Worm (Caenorhabditis elegans) whole organism, L4 larva: Measurements from ENCODE around the gene unc-49.
A peak's percentile ranks its signal among the peaks of the same experiment; 100 is the strongest.

Source experiments
- F26F4.8 ChIP-seq: fragments of 200-800 bp; sonication (Bioruptor generic); conservative IDR thresholded peaks from 2 replicates; pipeline ENCODE4 v1.3.6; 2022; ENCODE audit warnings: missing genetic modification characterization, missing compliant biosample characterization
- T26A8.4 ChIP-seq: fragments of 200-800 bp; sonication (Bioruptor generic); IDR thresholded peaks from 2 replicates; pipeline ENCODE4 v1.3.6; 2022; ENCODE audit warnings: missing genetic modification characterization, missing compliant biosample characterization
- ceh-20 ChIP-seq: fragments of 200-800 bp; sonication (Bioruptor generic); IDR thresholded peaks from 2 replicates; pipeline ENCODE4 v1.3.6; 2022; ENCODE audit warnings: missing genetic modification reagents, missing genetic modification characterization, missing compliant biosample characterization
- ceh-28 ChIP-seq: fragments of 150-350 bp; optimal IDR thresholded peaks from 2 replicates; lab custom pipeline; 2014; ENCODE audit warnings: missing biosample characterization, missing genetic modification reagents, missing genetic modification characterization
- ceh-32 ChIP-seq: sonication (generic microtip); optimal IDR thresholded peaks from 2 replicates; lab custom pipeline; 2016; ENCODE audit warnings: mild to moderate bottlenecking, missing genetic modification characterization, missing compliant biosample characterization; ENCODE audit not compliant: poor library complexity
- cey-2 ChIP-seq: sonication (generic microtip); optimal IDR thresholded peaks from 3 replicates; lab custom pipeline; 2017; ENCODE audit warnings: missing genetic modification characterization, mild to moderate bottlenecking, missing compliant biosample characterization, antibody characterized with exemption, borderline replicate concordance; ENCODE audit not compliant: insufficient read depth
- daf-16 ChIP-seq, 3 experiments: sonication (generic microtip); optimal IDR thresholded peaks; 2 replicates each; lab custom pipeline; 2016 to 2017; ENCODE audit warnings: missing genetic modification characterization in 3 of 3, missing genetic modification reagents in 3 of 3, mild to moderate bottlenecking in 2 of 3, missing compliant biosample characterization in 2 of 3, missing biosample characterization in 1 of 3, moderate library complexity in 1 of 3
- dmd-6 ChIP-seq: fragments of 200-800 bp; sonication (Bioruptor generic); IDR thresholded peaks from 2 replicates; pipeline ENCODE4 v1.3.6; 2022; ENCODE audit warnings: missing genetic modification reagents, missing genetic modification characterization, missing compliant biosample characterization
- dpl-1 ChIP-seq: fragments of 150-350 bp; optimal IDR thresholded peaks from 2 replicates; lab custom pipeline; 2014; ENCODE audit warnings: missing biosample characterization, missing genetic modification reagents, missing genetic modification characterization
- dve-1 ChIP-seq: sonication (generic microtip); optimal IDR thresholded peaks from 2 replicates; lab custom pipeline; 2017; ENCODE audit warnings: antibody characterized with exemption, mild to moderate bottlenecking, missing genetic modification characterization, missing compliant biosample characterization; ENCODE audit not compliant: insufficient read depth
- hif-1 ChIP-seq, 2 experiments: sonication (generic microtip); optimal IDR thresholded peaks; 2 replicates each; lab custom pipeline; 2016 to 2017; ENCODE audit warnings: missing compliant biosample characterization in 2 of 2, missing genetic modification characterization in 2 of 2, missing genetic modification reagents in 2 of 2, missing genotype in 2 of 2, mild to moderate bottlenecking in 1 of 2
- hlh-30 ChIP-seq: sonication (generic microtip); optimal IDR thresholded peaks from 2 replicates; lab custom pipeline; 2017; ENCODE audit warnings: antibody characterized with exemption, mild to moderate bottlenecking, missing genetic modification characterization, missing compliant biosample characterization; ENCODE audit not compliant: insufficient read depth
- hmg-1.1 ChIP-seq: fragments of 200-800 bp; sonication (Bioruptor generic); IDR thresholded peaks from 2 replicates; pipeline ENCODE4 v1.3.6; 2022; ENCODE audit warnings: missing genetic modification reagents, missing genetic modification characterization, missing compliant biosample characterization
- jun-1 ChIP-seq: fragments of 150-350 bp; optimal IDR thresholded peaks from 2 replicates; lab custom pipeline; 2014; ENCODE audit warnings: missing biosample characterization, missing genetic modification reagents, missing genetic modification characterization
- lim-7 ChIP-seq: fragments of 200-800 bp; sonication (Bioruptor generic); IDR thresholded peaks from 2 replicates; pipeline ENCODE4 v1.3.6; 2022; ENCODE audit warnings: missing genetic modification characterization, missing compliant biosample characterization
- lin-1 ChIP-seq: fragments of 200-800 bp; sonication (Bioruptor generic); IDR thresholded peaks from 2 replicates; pipeline ENCODE4 v1.3.6; 2022; ENCODE audit warnings: missing genetic modification reagents, missing genetic modification characterization, missing compliant biosample characterization
- lin-13 ChIP-seq: fragments of 150-350 bp; optimal IDR thresholded peaks from 2 replicates; lab custom pipeline; 2014; ENCODE audit warnings: missing biosample characterization, missing genetic modification reagents, missing genetic modification characterization
- lin-38 ChIP-seq: fragments of 200-800 bp; sonication (Bioruptor generic); IDR thresholded peaks from 2 replicates; pipeline ENCODE4 v1.3.6; 2022; ENCODE audit warnings: missing genetic modification reagents, missing genetic modification characterization, missing compliant biosample characterization
- lsy-2 ChIP-seq, 2 experiments: fragments of 150-350 bp in 1 of 2; sonication (generic microtip) in 1 of 2; optimal IDR thresholded peaks; 2 replicates each; lab custom pipeline; 2014 to 2017; ENCODE audit warnings: missing biosample characterization in 2 of 2, missing genetic modification characterization in 2 of 2
- mdl-1 ChIP-seq, 2 experiments: fragments of 150-350 bp in 1 of 2; sonication (generic microtip) in 1 of 2; optimal IDR thresholded peaks; 2 replicates each; lab custom pipeline; 2014 to 2017; ENCODE audit warnings: missing biosample characterization in 2 of 2, missing genetic modification characterization in 2 of 2
- mdt-29 ChIP-seq: fragments of 200-800 bp; sonication (Bioruptor generic); IDR thresholded peaks from 2 replicates; pipeline ENCODE4 v1.3.6; 2022; ENCODE audit warnings: missing genetic modification reagents, missing genetic modification characterization, missing compliant biosample characterization
- mep-1 ChIP-seq: fragments of 150-350 bp; sonication (generic microtip); optimal IDR thresholded peaks from 3 replicates; lab custom pipeline; 2014; ENCODE audit warnings: missing biosample characterization, missing genetic modification characterization
- mes-2 ChIP-seq: sonication (generic microtip); optimal IDR thresholded peaks from 2 replicates; lab custom pipeline; 2016; ENCODE audit warnings: missing genotype, mild to moderate bottlenecking, missing genetic modification characterization, missing compliant biosample characterization; ENCODE audit not compliant: poor library complexity, severe bottlenecking
- mxl-3 ChIP-seq: fragments of 200-800 bp; sonication (Bioruptor generic); optimal IDR thresholded peaks from 2 replicates; lab custom pipeline; 2018; ENCODE audit warnings: mild to moderate bottlenecking, missing genetic modification characterization, missing compliant biosample characterization
- nhr-102 ChIP-seq: sonication (generic microtip); optimal IDR thresholded peaks from 2 replicates; lab custom pipeline; 2016; ENCODE audit warnings: mild to moderate bottlenecking, missing genetic modification characterization, moderate library complexity, missing compliant biosample characterization
- nhr-25 ChIP-seq: sonication (generic microtip); optimal IDR thresholded peaks from 2 replicates; lab custom pipeline; 2017; ENCODE audit warnings: missing genetic modification characterization, mild to moderate bottlenecking, missing compliant biosample characterization, antibody characterized with exemption, moderate library complexity, borderline replicate concordance; ENCODE audit not compliant: insufficient read depth
- nhr-28 ChIP-seq: fragments of 150-350 bp; optimal IDR thresholded peaks from 2 replicates; lab custom pipeline; 2014; ENCODE audit warnings: missing biosample characterization, missing genetic modification characterization
- nhr-41 ChIP-seq: fragments of 200-800 bp; sonication (Bioruptor generic); IDR thresholded peaks from 2 replicates; pipeline ENCODE4 v1.3.6; 2022; ENCODE audit warnings: missing genetic modification reagents, missing genetic modification characterization, missing compliant biosample characterization
- nhr-42 ChIP-seq: fragments of 200-800 bp; sonication (Bioruptor generic); IDR thresholded peaks from 2 replicates; pipeline ENCODE4 v1.3.6; 2022; ENCODE audit warnings: missing genetic modification characterization, missing compliant biosample characterization
- nhr-48 ChIP-seq: sonication (generic microtip); optimal IDR thresholded peaks from 2 replicates; lab custom pipeline; 2016; ENCODE audit warnings: mild to moderate bottlenecking, missing genetic modification characterization, missing compliant biosample characterization
- nhr-6 ChIP-seq: fragments of 150-350 bp; optimal IDR thresholded peaks from 2 replicates; lab custom pipeline; 2014; ENCODE audit warnings: missing biosample characterization, missing genetic modification characterization
- nhr-77 ChIP-seq: fragments of 150-350 bp; optimal IDR thresholded peaks from 2 replicates; lab custom pipeline; 2014; ENCODE audit warnings: missing biosample characterization, missing genetic modification characterization
- pha-4 ChIP-seq, 2 experiments: fragments of 150-350 bp in 1 of 2; fragments of 200-800 bp in 1 of 2; sonication (Bioruptor generic) in 1 of 2; IDR thresholded peaks in 1 of 2; optimal IDR thresholded peaks in 1 of 2; 2 replicates each; pipeline versions ENCODE4 v1.3.6 to Lab custom; 2014 to 2022; ENCODE audit warnings: missing genetic modification characterization in 2 of 2, missing genetic modification reagents in 2 of 2, missing biosample characterization in 1 of 2, missing compliant biosample characterization in 1 of 2
- php-3 ChIP-seq: fragments of 200-800 bp; sonication (Bioruptor generic); IDR thresholded peaks from 2 replicates; pipeline ENCODE4 v1.3.6; 2022; ENCODE audit warnings: missing genetic modification reagents, missing genetic modification characterization, missing compliant biosample characterization
- pqm-1 ChIP-seq: sonication (generic microtip); optimal IDR thresholded peaks from 2 replicates; lab custom pipeline; 2017; ENCODE audit warnings: missing biosample characterization, missing genetic modification characterization
- rbr-2 ChIP-seq: sonication (generic microtip); optimal IDR thresholded peaks from 2 replicates; lab custom pipeline; 2016; ENCODE audit warnings: missing genotype, missing genetic modification characterization, missing compliant biosample characterization
- snpc-4 ChIP-seq: fragments of 150-350 bp; optimal IDR thresholded peaks from 2 replicates; lab custom pipeline; 2014; ENCODE audit warnings: missing biosample characterization, missing genetic modification characterization
- tra-1 ChIP-seq: fragments of 200-800 bp; sonication (Bioruptor generic); IDR thresholded peaks from 2 replicates; pipeline ENCODE4 v1.3.6; 2022; ENCODE audit warnings: missing genetic modification reagents, missing genetic modification characterization, missing compliant biosample characterization
- unc-39 ChIP-seq: sonication (generic microtip); optimal IDR thresholded peaks from 2 replicates; lab custom pipeline; 2017; ENCODE audit warnings: missing biosample characterization, missing genetic modification characterization
- unc-62 ChIP-seq, 3 experiments: fragments of 150-350 bp in 1 of 3; sonication (generic microtip); optimal IDR thresholded peaks in 2 of 3; peaks in 1 of 3; 1 replicate in 1 of 3; 2 replicates in 2 of 3; lab custom pipeline; 2014 to 2017; ENCODE audit warnings: missing biosample characterization in 3 of 3, missing genetic modification characterization in 3 of 3, missing genetic modification reagents in 3 of 3, missing genotype in 1 of 3
- ztf-11 ChIP-seq: fragments of 150-350 bp; optimal IDR thresholded peaks from 2 replicates; lab custom pipeline; 2014; ENCODE audit warnings: missing biosample characterization, missing genetic modification characterization
- ztf-7 ChIP-seq: fragments of 150-350 bp; optimal IDR thresholded peaks from 2 replicates; lab custom pipeline; 2014; ENCODE audit warnings: missing biosample characterization, missing genetic modification characterization

unc-49 gene

DNA sequence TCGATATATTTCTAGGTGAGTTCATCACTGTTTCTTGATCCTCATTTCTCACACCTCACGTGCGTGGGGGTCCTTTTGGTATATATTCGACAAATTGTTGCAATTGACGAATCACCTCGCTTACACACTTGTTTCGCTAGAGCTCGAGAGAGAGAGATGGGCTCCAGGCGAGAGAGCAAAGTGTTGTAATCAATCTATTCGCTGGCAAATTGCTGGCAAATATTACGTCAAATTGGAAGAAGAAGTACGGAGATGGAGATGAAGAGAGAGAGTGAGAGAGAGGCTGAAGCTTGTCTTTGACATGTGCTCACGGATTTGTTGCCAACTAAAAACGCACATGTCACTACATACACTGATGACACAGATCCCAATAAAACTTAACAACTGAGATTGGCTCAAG lies 5.4 kb downstream of the unc-49 start (continued):
- TF ChIP-seq nhr-25 (tag; lab: Kevin White, UChicago) (no peak), ceh-32 (no peak), snpc-4 (tag; lab: Kevin White, UChicago) (no peak), pha-4 (GFP tag; IDR thresholded peaks at IDR 0.05; lab: Robert Waterston, UW) (no peak), pha-4 (tag; optimal IDR thresholded peaks at IDR 0.05; lab: Kevin White, UChicago) (no peak), mes-2 (peak; percentile 4), nhr-77 (no peak), dmd-6 (GFP tag; lab: Robert Waterston, UW) (no peak), unc-62 (GFP tag; optimal IDR thresholded peaks at IDR 0.05 in 1 of 2; lab: Kevin White, UChicago) (peak in 1 of 2 experiments; percentile 48), unc-62 (tag; optimal IDR thresholded peaks at IDR 0.05; lab: Kevin White, UChicago) (no peak), nhr-41 (no peak), ztf-11 (tag; lab: Kevin White, UChicago) (no peak)

DNA sequence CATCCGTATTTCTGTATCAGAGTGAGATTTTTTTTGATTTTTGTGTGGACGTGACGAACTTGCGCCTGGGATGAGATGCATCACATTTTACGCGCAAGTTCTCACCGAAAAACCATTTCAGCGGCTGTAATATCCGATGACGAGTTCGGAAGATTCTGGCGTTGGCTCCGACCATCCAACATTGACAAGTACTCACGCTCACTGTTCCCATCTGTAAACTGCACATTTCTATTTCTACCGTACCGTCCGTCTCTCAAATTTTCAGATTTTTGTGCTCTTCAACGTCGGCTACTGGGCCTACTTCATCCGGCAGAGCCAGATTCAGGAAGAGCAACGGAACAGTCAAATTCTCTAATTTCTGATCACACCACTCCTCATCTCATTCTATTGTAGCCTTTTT lies 6.9 kb downstream of the unc-49 start:
- TF ChIP-seq mdt-29 (no peak), cey-2 (no peak), mep-1 (no peak), dmd-6 (GFP tag; lab: Robert Waterston, UW) (no peak), unc-62 (GFP tag; optimal IDR thresholded peaks at IDR 0.05 in 1 of 2; lab: Kevin White, UChicago) (peak in 1 of 2 experiments; percentile 53), unc-62 (tag; optimal IDR thresholded peaks at IDR 0.05; lab: Kevin White, UChicago) (no peak), T26A8.4 (GFP tag; lab: Robert Waterston, UW) (no peak), lim-7 (GFP tag; lab: Robert Waterston, UW) (no peak), nhr-42 (GFP tag; lab: Robert Waterston, UW) (0 out of 2 replicates have a peak, but pooled peaks have one; percentile 37), daf-16 (GFP tag; optimal IDR thresholded peaks at IDR 0.05; lab: Kevin White, UChicago) (no peak), daf-16 (tag; optimal IDR thresholded peaks at IDR 0.05; lab: Kevin White, UChicago) (no peak)

DNA sequence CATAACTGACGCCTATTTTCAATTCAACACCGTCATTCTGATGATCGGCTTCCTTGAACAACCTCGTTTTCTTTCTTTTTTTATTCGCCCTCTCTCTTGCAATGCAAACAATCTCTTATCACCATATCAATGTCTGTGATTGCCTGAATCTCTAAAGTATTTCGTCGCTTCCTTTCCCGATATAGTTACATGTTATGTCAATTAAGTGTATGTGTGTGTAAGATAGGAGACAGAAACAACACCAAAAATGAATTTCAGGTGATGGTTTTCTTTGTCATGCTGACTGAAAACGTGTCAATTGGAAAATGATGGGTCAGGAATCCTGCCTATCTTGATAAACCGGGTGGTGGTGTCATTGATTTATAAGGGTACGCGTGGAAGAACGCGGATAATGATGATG lies 12.7 kb downstream of the unc-49 start:
- TF ChIP-seq mdl-1 (tag; optimal IDR thresholded peaks at IDR 0.05; lab: Kevin White, UChicago) (peak; percentile 10 to 85), nhr-28 (tag; lab: Kevin White, UChicago) (peak; percentile 94), nhr-6 (tag; lab: Kevin White, UChicago) (peak; percentile 58), hmg-1.1 (GFP tag; lab: Robert Waterston, UW) (no peak), T26A8.4 (GFP tag; lab: Robert Waterston, UW) (0 out of 2 replicates have a peak, but pooled peaks have one; percentile 33), mdt-29 (0 out of 2 replicates have a peak, but pooled peaks have one; percentile 40), dpl-1 (GFP tag; lab: Kevin White, UChicago) (peak; percentile 28), jun-1 (tag; lab: Kevin White, UChicago) (peak; percentile 55), lin-38 (GFP tag; lab: Robert Waterston, UW) (0 out of 2 replicates have a peak, but pooled peaks have one; percentile 8), nhr-41 (peak; percentile 11; the same call in 1 of the 2 replicates), daf-16 (GFP tag; optimal IDR thresholded peaks at IDR 0.05; lab: Kevin White, UChicago) (peak in 1 of 2 experiments; percentile 35), daf-16 (tag; optimal IDR thresholded peaks at IDR 0.05; lab: Kevin White, UChicago) (peak; percentile 87), ceh-20 (0 out of 2 replicates have a peak, but pooled peaks have one; percentile 17), ceh-28 (no peak), mep-1 (peak; percentile 55), hlh-30 (tag; lab: Kevin White, UChicago) (peak; percentile 85), nhr-102 (tag; lab: Kevin White, UChicago) (peak; percentile 44), lin-1 (peak; percentile 76), F26F4.8 (GFP tag; lab: Robert Waterston, UW) (no peak), ztf-7 (tag; lab: Kevin White, UChicago) (peak; percentile 6), hif-1 (tag; optimal IDR thresholded peaks at IDR 0.05; lab: Kevin White, UChicago) (peak in 1 of 2 experiments; percentile 84), tra-1 (peak; percentile 87), nhr-77 (peak; percentile 80), mxl-3 (GFP tag; lab: Kevin White, UChicago) (peak; percentile 87), rbr-2 (peak; percentile 7), nhr-48 (tag; lab: Kevin White, UChicago) (peak; percentile 69), php-3 (GFP tag; lab: Robert Waterston, UW) (peak; percentile 48), dve-1 (tag; lab: Kevin White, UChicago) (peak; percentile 86), dmd-6 (GFP tag; lab: Robert Waterston, UW) (peak; percentile 94), unc-39 (tag; lab: Kevin White, UChicago) (no peak), cey-2 (no peak), lsy-2 (tag; optimal IDR thresholded peaks at IDR 0.05; lab: Kevin White, UChicago) (peak in 1 of 2 experiments; percentile 38), pqm-1 (tag; lab: Kevin White, UChicago) (peak; percentile 97), lin-13 (peak; percentile 71), unc-62 (GFP tag; optimal IDR thresholded peaks at IDR 0.05 in 1 of 2; lab: Kevin White, UChicago) (peak; percentile 3 to 98), unc-62 (tag; optimal IDR thresholded peaks at IDR 0.05; lab: Kevin White, UChicago) (no peak)
